Worm (Caenorhabditis elegans): ENCODE results near the gene C03B1.5.

DNA sequence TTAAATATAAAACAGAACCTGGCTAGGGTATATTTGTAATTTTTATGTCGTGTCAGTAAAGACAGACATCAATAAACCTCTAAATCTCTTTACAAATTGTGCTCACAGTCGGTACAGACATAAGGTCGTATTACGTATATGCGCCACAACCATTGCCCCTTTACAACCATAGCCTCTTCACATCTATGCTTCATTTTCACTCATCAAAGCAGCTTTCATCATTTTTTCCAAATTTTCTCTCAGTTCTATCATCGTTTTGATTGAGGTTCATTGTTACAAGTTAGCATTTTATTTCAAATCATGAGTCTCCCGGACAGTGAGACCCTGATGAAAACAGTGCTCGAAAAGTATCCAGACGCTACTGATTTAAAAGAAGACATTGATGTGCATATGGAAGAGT, 8.8 kb downstream of the C03B1.5 start, which contains the start of gene C03B1.4:
- no peak for TF ChIP-seq fkh-10 (GFP tag; optimal IDR thresholded peaks at IDR 0.05)
- TF ChIP-seq ceh-62 (tag; optimal IDR thresholded peaks at IDR 0.05) = no peak
- no peak for TF ChIP-seq jun-1 (tag; optimal IDR thresholded peaks at IDR 0.05)
- no peak for TF ChIP-seq zfp-2 (tag; optimal IDR thresholded peaks at IDR 0.05)
- no peak for TF ChIP-seq nhr-76 (tag; optimal IDR thresholded peaks at IDR 0.05)
- TF ChIP-seq ces-1 (GFP tag; optimal IDR thresholded peaks at IDR 0.05) = no peak
- TF ChIP-seq lir-3 (tag; optimal IDR thresholded peaks at IDR 0.05) = no peak
- no peak for TF ChIP-seq Y5F2A.4 (GFP tag; optimal IDR thresholded peaks at IDR 0.05)
- TF ChIP-seq nhr-237 (tag; optimal IDR thresholded peaks at IDR 0.05) = no peak
- no peak for TF ChIP-seq aly-2 (tag; optimal IDR thresholded peaks at IDR 0.05)
